Fruit fly (Drosophila melanogaster): ENCODE results near the gene Mipp1.

Mipp1 gene

dm6 chr3L:16581201-16581705 is 8.1 kb upstream of the Mipp1 start, which contains the start of gene Smn (continued):
- TF ChIP-seq CG3281 (GFP tag; optimal IDR thresholded peaks at IDR 0.05) (peak; percentile 57), Spps (tag; optimal IDR thresholded peaks at IDR 0.05) (no peak), Neu2 (GFP tag; optimal IDR thresholded peaks at IDR 0.05; ENCODE audit: borderline replicate concordance) (peak; percentile 39), Six4 (GFP tag; optimal IDR thresholded peaks at IDR 0.05) (no peak), wor (GFP tag; IDR thresholded peaks at IDR 0.05) (no peak), CG12219 (GFP tag; optimal IDR thresholded peaks at IDR 0.05) (no peak), nau (GFP tag; optimal IDR thresholded peaks at IDR 0.05) (peak; percentile 16), CG13424 (tag; optimal IDR thresholded peaks at IDR 0.05) (peak; percentile 49), Hr39 (optimal IDR thresholded peaks at IDR 0.05) (no peak), emc (GFP tag; optimal IDR thresholded peaks at IDR 0.05) (no peak), wek (GFP tag; optimal IDR thresholded peaks at IDR 0.05) (no peak), mam (GFP tag; optimal IDR thresholded peaks at IDR 0.05) (peak; percentile 73), org-1 (GFP tag; optimal IDR thresholded peaks at IDR 0.05) (peak; percentile 1), knrl (GFP tag; IDR thresholded peaks at IDR 0.05; ENCODE audit: partially characterized antibody) (peak; percentile 86), Ravus (GFP tag; IDR thresholded peaks at IDR 0.05) (no peak), Oaz (GFP tag; IDR thresholded peaks at IDR 0.05) (no peak), PHDP (tag; optimal IDR thresholded peaks at IDR 0.05) (peak; percentile 47), Ets97D (GFP tag; optimal IDR thresholded peaks at IDR 0.05) (peak; percentile 30), Myb (GFP tag; optimal IDR thresholded peaks at IDR 0.05) (peak; percentile 55), D19B (GFP tag; optimal IDR thresholded peaks at IDR 0.05) (no peak), mld (GFP tag; IDR thresholded peaks at IDR 0.05; ENCODE audit: partially characterized antibody) (peak; percentile 69; the same call in 1 of the 3 replicates), CG17829 (tag; optimal IDR thresholded peaks at IDR 0.05) (peak; percentile 43), pzg (GFP tag; optimal IDR thresholded peaks at IDR 0.05) (peak; percentile 45), Trl (optimal IDR thresholded peaks at IDR 0.05) (no peak), Trl (GFP tag; optimal IDR thresholded peaks at IDR 0.05) (peak; percentile 47), Atf-2 (GFP tag; optimal IDR thresholded peaks at IDR 0.05) (no peak), Dbx (GFP tag; IDR thresholded peaks at IDR 0.05) (0 out of 3 replicates have a peak, but pooled peaks have one; percentile 56), HLH3B (GFP tag; IDR thresholded peaks at IDR 0.05) (no peak), pb (GFP tag; optimal IDR thresholded peaks at IDR 0.05) (no peak), gro (GFP tag; optimal IDR thresholded peaks at IDR 0.05) (no peak), NC2β (GFP tag; optimal IDR thresholded peaks at IDR 0.05) (peak; percentile 38), CG17359 (tag; optimal IDR thresholded peaks at IDR 0.05) (peak; percentile 19), CG1603 (tag; optimal IDR thresholded peaks at IDR 0.05) (peak; percentile 18), CG7987 (GFP tag; optimal IDR thresholded peaks at IDR 0.05) (no peak), CG12071 (GFP tag; optimal IDR thresholded peaks at IDR 0.05) (no peak), sima (GFP tag; optimal IDR thresholded peaks at IDR 0.05) (no peak), CG1602 (GFP tag; optimal IDR thresholded peaks at IDR 0.05) (peak; percentile 33), Hand (GFP tag; optimal IDR thresholded peaks at IDR 0.05) (no peak), slp2 (GFP tag; optimal IDR thresholded peaks at IDR 0.05) (peak; percentile 41), bowl (GFP tag; IDR thresholded peaks at IDR 0.05) (no peak), CG6813 (GFP tag; optimal IDR thresholded peaks at IDR 0.05) (no peak), zfh1 (GFP tag; IDR thresholded peaks at IDR 0.05) (no peak), Sox102F (GFP tag; optimal IDR thresholded peaks at IDR 0.05) (no peak), pho (GFP tag; optimal IDR thresholded peaks at IDR 0.05) (peak; percentile 58), CG34224 (GFP tag; IDR thresholded peaks at IDR 0.05; ENCODE audit: partially characterized antibody) (peak; percentile 81), CG31388 (GFP tag; optimal IDR thresholded peaks at IDR 0.05) (no peak), CG6175 (GFP tag; IDR thresholded peaks at IDR 0.05) (no peak), grau (tag; optimal IDR thresholded peaks at IDR 0.05) (peak; percentile 53), CG15514 (GFP tag; optimal IDR thresholded peaks at IDR 0.05) (peak; percentile 57), ap (GFP tag; IDR thresholded peaks at IDR 0.05) (no peak), ab (GFP tag; optimal IDR thresholded peaks at IDR 0.05) (no peak)
